Worm (Caenorhabditis elegans) whole organism, mixed stage, embryonic: ENCODE measurements around the gene fbxb-3.

ENCODE experiments used
- M03D4.4 ChIP-seq: sonication (generic microtip); optimal IDR thresholded peaks from 2 replicates; lab custom pipeline; 2017; ENCODE audit warnings: mild to moderate bottlenecking, missing genetic modification characterization, missing compliant biosample characterization
- bed-3 ChIP-seq: fragments of 200-800 bp; sonication (Bioruptor generic); optimal IDR thresholded peaks from 3 replicates; lab custom pipeline; 2018; ENCODE audit warnings: mild to moderate bottlenecking, missing genetic modification characterization, moderate library complexity, missing compliant biosample characterization
- blmp-1 ChIP-seq: fragments of 150-350 bp; optimal IDR thresholded peaks from 2 replicates; lab custom pipeline; 2014; ENCODE audit warnings: missing biosample characterization, missing genetic modification characterization
- ceh-39 ChIP-seq: fragments of 150-350 bp; optimal IDR thresholded peaks from 2 replicates; lab custom pipeline; 2014; ENCODE audit warnings: missing biosample characterization, missing genetic modification characterization
- ceh-43 ChIP-seq: fragments of 200-800 bp; sonication (Bioruptor generic); optimal IDR thresholded peaks from 2 replicates; lab custom pipeline; 2018; ENCODE audit warnings: mild to moderate bottlenecking, missing genetic modification characterization, moderate library complexity, missing compliant biosample characterization
- ceh-83 ChIP-seq: fragments of 200-800 bp; sonication (Bioruptor generic); optimal IDR thresholded peaks from 2 replicates; lab custom pipeline; 2018; ENCODE audit warnings: mild to moderate bottlenecking, missing genetic modification characterization, missing compliant biosample characterization
- ces-1 ChIP-seq: fragments of 150-350 bp; optimal IDR thresholded peaks from 2 replicates; lab custom pipeline; 2014; ENCODE audit warnings: missing biosample characterization, missing genetic modification reagents, missing genetic modification characterization
- cnd-1 ChIP-seq: fragments of 200-800 bp; sonication (Bioruptor generic); optimal IDR thresholded peaks from 2 replicates; lab custom pipeline; 2018; ENCODE audit warnings: mild to moderate bottlenecking, missing genetic modification characterization, missing compliant biosample characterization
- drap-1 ChIP-seq: fragments of 200-800 bp; sonication (Bioruptor generic); optimal IDR thresholded peaks from 3 replicates; lab custom pipeline; 2018; ENCODE audit warnings: mild to moderate bottlenecking, missing genetic modification characterization, missing compliant biosample characterization
- elt-1 ChIP-seq: sonication (generic microtip); optimal IDR thresholded peaks from 2 replicates; lab custom pipeline; 2017; ENCODE audit warnings: missing genetic modification characterization, mild to moderate bottlenecking, missing compliant biosample characterization, antibody characterized with exemption, moderate library complexity, borderline replicate concordance; ENCODE audit not compliant: insufficient read depth
- elt-3 ChIP-seq: fragments of 150-350 bp; optimal IDR thresholded peaks from 2 replicates; lab custom pipeline; 2014; ENCODE audit warnings: missing biosample characterization, missing genetic modification characterization
- flh-1 ChIP-seq: fragments of 200-800 bp; sonication (Bioruptor generic); optimal IDR thresholded peaks from 2 replicates; lab custom pipeline; 2018; ENCODE audit warnings: mild to moderate bottlenecking, missing genetic modification characterization, moderate library complexity, missing compliant biosample characterization
- ham-2 ChIP-seq: fragments of 200-800 bp; sonication (Bioruptor generic); optimal IDR thresholded peaks from 2 replicates; lab custom pipeline; 2018; ENCODE audit warnings: mild to moderate bottlenecking, missing genetic modification characterization, missing compliant biosample characterization
- hlh-1 ChIP-seq: fragments of 150-350 bp; optimal IDR thresholded peaks from 2 replicates; lab custom pipeline; 2014; ENCODE audit warnings: missing biosample characterization, missing genetic modification reagents, missing genetic modification characterization
- lin-13 ChIP-seq: fragments of 150-350 bp; optimal IDR thresholded peaks from 2 replicates; lab custom pipeline; 2014; ENCODE audit warnings: missing biosample characterization, missing genetic modification characterization
- lin-32 ChIP-seq: fragments of 200-800 bp; sonication (Bioruptor generic); optimal IDR thresholded peaks from 2 replicates; lab custom pipeline; 2018; ENCODE audit warnings: mild to moderate bottlenecking, missing genetic modification characterization, missing compliant biosample characterization
- lsy-2 ChIP-seq: fragments of 150-350 bp; optimal IDR thresholded peaks from 2 replicates; lab custom pipeline; 2014; ENCODE audit warnings: missing biosample characterization, missing genetic modification characterization
- mab-5 ChIP-seq: fragments of 150-350 bp; optimal IDR thresholded peaks from 2 replicates; lab custom pipeline; 2014; ENCODE audit warnings: missing biosample characterization, missing genetic modification characterization
- mep-1 ChIP-seq: fragments of 150-350 bp; optimal IDR thresholded peaks from 2 replicates; lab custom pipeline; 2017; ENCODE audit warnings: missing biosample characterization, missing genetic modification reagents, missing genetic modification characterization, inconsistent platforms
- mls-2 ChIP-seq: sonication (generic microtip); optimal IDR thresholded peaks from 2 replicates; lab custom pipeline; 2016; ENCODE audit warnings: mild to moderate bottlenecking, missing genetic modification characterization, moderate library complexity, missing compliant biosample characterization
- nhr-12 ChIP-seq: fragments of 150-350 bp; optimal IDR thresholded peaks from 2 replicates; lab custom pipeline; 2014; ENCODE audit warnings: missing biosample characterization, missing genetic modification characterization
- nhr-2 ChIP-seq: fragments of 150-350 bp; optimal IDR thresholded peaks from 2 replicates; lab custom pipeline; 2014; ENCODE audit warnings: missing biosample characterization, missing genetic modification characterization
- nhr-237 ChIP-seq: fragments of 150-350 bp; optimal IDR thresholded peaks from 2 replicates; lab custom pipeline; 2014; ENCODE audit warnings: missing biosample characterization, missing genetic modification characterization
- nhr-28 ChIP-seq: fragments of 150-350 bp; optimal IDR thresholded peaks from 2 replicates; lab custom pipeline; 2014; ENCODE audit warnings: missing biosample characterization, missing genetic modification characterization
- nhr-76 ChIP-seq: sonication (generic microtip); optimal IDR thresholded peaks from 2 replicates; lab custom pipeline; 2017; ENCODE audit warnings: missing biosample characterization, missing genetic modification characterization
- pha-4 ChIP-seq: fragments of 150-350 bp; optimal IDR thresholded peaks from 2 replicates; lab custom pipeline; 2018; ENCODE audit warnings: missing biosample characterization, missing genetic modification reagents, missing genetic modification characterization
- sem-2 ChIP-seq: fragments of 200-800 bp; sonication (Bioruptor generic); optimal IDR thresholded peaks from 2 replicates; lab custom pipeline; 2018; ENCODE audit warnings: mild to moderate bottlenecking, missing genetic modification characterization, missing compliant biosample characterization
- snpc-4 ChIP-seq: fragments of 150-350 bp; optimal IDR thresholded peaks from 2 replicates; lab custom pipeline; 2014; ENCODE audit warnings: missing biosample characterization, missing genetic modification characterization
- sptf-1 ChIP-seq: sonication (generic microtip); optimal IDR thresholded peaks from 2 replicates; lab custom pipeline; 2017; ENCODE audit warnings: mild to moderate bottlenecking, missing genetic modification characterization, moderate library complexity, missing compliant biosample characterization
- tbx-8 ChIP-seq: fragments of 200-800 bp; sonication (Bioruptor generic); optimal IDR thresholded peaks from 2 replicates; lab custom pipeline; 2018; ENCODE audit warnings: mild to moderate bottlenecking, missing genetic modification characterization, moderate library complexity, missing compliant biosample characterization
- unc-120 ChIP-seq: sonication (generic microtip); optimal IDR thresholded peaks from 2 replicates; lab custom pipeline; 2017; ENCODE audit warnings: missing genetic modification characterization, missing compliant biosample characterization; ENCODE audit not compliant: poor library complexity, severe bottlenecking
- unc-39 ChIP-seq: fragments of 150-350 bp; optimal IDR thresholded peaks from 2 replicates; lab custom pipeline; 2014; ENCODE audit warnings: missing biosample characterization, missing genetic modification characterization
- unc-62 ChIP-seq: fragments of 150-350 bp; optimal IDR thresholded peaks from 2 replicates; lab custom pipeline; 2014; ENCODE audit warnings: missing biosample characterization, missing genetic modification reagents, missing genetic modification characterization
- zip-8 ChIP-seq: fragments of 150-350 bp; optimal IDR thresholded peaks from 2 replicates; lab custom pipeline; 2014; ENCODE audit warnings: missing biosample characterization, missing genetic modification characterization
- ztf-11 ChIP-seq: fragments of 150-350 bp; optimal IDR thresholded peaks from 2 replicates; lab custom pipeline; 2014; ENCODE audit warnings: missing biosample characterization, missing genetic modification characterization

Gene fbxb-3

ce11 chrIV:11820067-11820913, 18.5 kb upstream of the fbxb-3 start:
- TF ChIP-seq drap-1 (GFP tag; lab: Kevin White, UChicago) (no peak), ceh-83 (GFP tag; lab: Kevin White, UChicago) (no peak), elt-3 (tag; lab: Kevin White, UChicago) (no peak), lin-13 (tag; lab: Kevin White, UChicago) (no peak), mls-2 (tag; lab: Kevin White, UChicago) (peak; percentile 17)

ce11 chrIV:11821591-11822361, 17.0 kb upstream of the fbxb-3 start, which contains the start of the genes par-5 and M117.3:
Gene par-5, minus strand, starts transcription at chrIV:11821924.
Gene M117.3, plus strand, starts transcription at chrIV:11822206.
- no peak for TF ChIP-seq nhr-2 (tag; lab: Kevin White, UChicago)
- peak; percentile 75 for TF ChIP-seq mls-2 (tag; lab: Kevin White, UChicago)
- peak; percentile 29 for TF ChIP-seq sptf-1 (tag; lab: Kevin White, UChicago)
- TF ChIP-seq bed-3 = no peak
- TF ChIP-seq nhr-12 = no peak
- no peak for TF ChIP-seq zip-8 (tag; lab: Kevin White, UChicago)
- TF ChIP-seq lin-13 (tag; lab: Kevin White, UChicago) = no peak
- no peak for TF ChIP-seq ceh-83 (GFP tag; lab: Kevin White, UChicago)
- no peak for TF ChIP-seq mab-5
- TF ChIP-seq tbx-8 (GFP tag; lab: Kevin White, UChicago) = no peak
- no peak for TF ChIP-seq snpc-4 (tag; lab: Kevin White, UChicago)
- no peak for TF ChIP-seq hlh-1
- no peak for TF ChIP-seq nhr-28 (tag; lab: Kevin White, UChicago)
- TF ChIP-seq flh-1 (GFP tag; lab: Kevin White, UChicago) = no peak
- no peak for TF ChIP-seq blmp-1
- no peak for TF ChIP-seq elt-1 (tag; lab: Kevin White, UChicago)
- TF ChIP-seq ztf-11 (tag; lab: Kevin White, UChicago) = no peak
- TF ChIP-seq unc-62 (GFP tag; lab: Kevin White, UChicago) = peak; percentile 9
- no peak for TF ChIP-seq unc-39 (tag; lab: Kevin White, UChicago)
- no peak for TF ChIP-seq lin-32 (GFP tag; lab: Kevin White, UChicago)
- peak; percentile 49 for TF ChIP-seq cnd-1 (tag; lab: Kevin White, UChicago)
- peak; percentile 73 for TF ChIP-seq unc-120
- no peak for TF ChIP-seq drap-1 (GFP tag; lab: Kevin White, UChicago)
- TF ChIP-seq ceh-39 = no peak
- no peak for TF ChIP-seq pha-4
- no peak for TF ChIP-seq sem-2 (GFP tag; lab: Kevin White, UChicago)
- TF ChIP-seq elt-3 (tag; lab: Kevin White, UChicago) = no peak
- no peak for TF ChIP-seq nhr-76
- no peak for TF ChIP-seq ham-2 (GFP tag; lab: Kevin White, UChicago)
- peak; percentile 28 for TF ChIP-seq lsy-2 (tag; lab: Kevin White, UChicago)
- TF ChIP-seq ceh-43 = no peak
- TF ChIP-seq nhr-237 = no peak
- peak; percentile 81 for TF ChIP-seq ces-1
- no peak for TF ChIP-seq mep-1
- no peak for TF ChIP-seq M03D4.4

- TF ChIP-seq lin-32 (GFP tag; lab: Kevin White, UChicago) (no peak), pha-4 (no peak), nhr-12 (no peak), zip-8 (tag; lab: Kevin White, UChicago) (no peak), nhr-237 (peak; percentile 18), lsy-2 (tag; lab: Kevin White, UChicago) (peak; percentile 39), mep-1 (peak; percentile 78), ham-2 (GFP tag; lab: Kevin White, UChicago) (no peak), cnd-1 (tag; lab: Kevin White, UChicago) (no peak), blmp-1 (no peak), elt-3 (tag; lab: Kevin White, UChicago) (no peak), tbx-8 (GFP tag; lab: Kevin White, UChicago) (no peak), ceh-43 (no peak), hlh-1 (no peak), lin-13 (tag; lab: Kevin White, UChicago) (peak; percentile 46)
These were observed 16.3 kb upstream of the fbxb-3 start for ce11 chrIV:11822454-11822853.
